Worm (Caenorhabditis elegans) whole organism, late embryonic: ENCODE data around the gene ogdh-2.

Experiments
- dmd-4 ChIP-seq: sonication (generic microtip); optimal IDR thresholded peaks from 2 replicates; lab custom pipeline; 2016; ENCODE audit warnings: borderline replicate concordance, missing genetic modification characterization, missing compliant biosample characterization
- nhr-11 ChIP-seq: fragments of 150-350 bp; optimal IDR thresholded peaks from 2 replicates; lab custom pipeline; 2014; ENCODE audit warnings: missing biosample characterization, missing genetic modification characterization

DNA sequence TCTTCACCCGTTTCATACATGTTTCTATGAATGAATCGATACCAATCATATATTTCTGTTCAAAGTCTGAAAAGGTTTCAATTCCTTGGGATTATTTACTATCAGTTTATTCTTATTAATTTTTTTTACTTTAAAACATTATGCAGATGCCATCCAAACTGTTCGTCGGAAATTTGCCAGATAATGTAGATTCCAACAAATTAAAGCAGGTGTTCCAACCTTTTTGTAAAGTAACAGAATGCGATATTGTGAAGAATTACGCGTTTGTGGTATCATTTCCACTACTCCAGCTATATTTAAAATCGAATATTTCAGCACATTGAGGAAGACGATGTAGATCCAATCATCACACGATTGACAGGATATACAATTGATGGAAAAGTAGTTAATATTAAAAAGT lies 2.2 kb upstream of the ogdh-2 start, which contains the start of gene rnp-1:
- TF ChIP-seq nhr-11 (tag; lab: Kevin White, UChicago) (no peak), dmd-4 (tag; lab: Kevin White, UChicago) (no peak)
